Worm (Caenorhabditis elegans) whole organism, L3 larva: ENCODE measurements around the gene pmp-3.

ENCODE experiments used
- ZK546.5 ChIP-seq: sonication (generic microtip); optimal IDR thresholded peaks from 2 replicates; lab custom pipeline; 2017; ENCODE audit warnings: missing biosample characterization, missing genetic modification characterization
- elt-2 ChIP-seq: sonication (generic microtip); optimal IDR thresholded peaks from 2 replicates; lab custom pipeline; 2016; ENCODE audit warnings: missing genetic modification reagents, mild to moderate bottlenecking, missing genetic modification characterization, missing compliant biosample characterization
- jun-1 ChIP-seq: fragments of 150-350 bp; optimal IDR thresholded peaks from 2 replicates; lab custom pipeline; 2014; ENCODE audit warnings: missing biosample characterization, missing genetic modification reagents, missing genetic modification characterization
- nfya-1 ChIP-seq: sonication (generic microtip); optimal IDR thresholded peaks from 2 replicates; lab custom pipeline; 2017; ENCODE audit warnings: missing genetic modification characterization, mild to moderate bottlenecking, missing compliant biosample characterization, antibody characterized with exemption, moderate library complexity; ENCODE audit not compliant: insufficient read depth
- nhr-11 ChIP-seq: fragments of 150-350 bp; optimal IDR thresholded peaks from 2 replicates; lab custom pipeline; 2014; ENCODE audit warnings: missing biosample characterization, missing genetic modification characterization
- nhr-12 ChIP-seq: fragments of 150-350 bp; optimal IDR thresholded peaks from 2 replicates; lab custom pipeline; 2014; ENCODE audit warnings: missing biosample characterization, missing genetic modification characterization
- nhr-237 ChIP-seq: fragments of 150-350 bp; optimal IDR thresholded peaks from 2 replicates; lab custom pipeline; 2014; ENCODE audit warnings: missing biosample characterization, missing genetic modification characterization
- nhr-76 ChIP-seq: fragments of 150-350 bp; sonication (generic microtip); optimal IDR thresholded peaks from 5 replicates; lab custom pipeline; 2014; ENCODE audit warnings: missing biosample characterization, missing genetic modification characterization
- nhr-77 ChIP-seq: fragments of 150-350 bp; optimal IDR thresholded peaks from 2 replicates; lab custom pipeline; 2014; ENCODE audit warnings: missing biosample characterization, missing genetic modification characterization
- pha-4 ChIP-seq: fragments of 150-350 bp; optimal IDR thresholded peaks from 2 replicates; lab custom pipeline; 2014; ENCODE audit warnings: missing biosample characterization, missing genetic modification reagents, missing genetic modification characterization
- skn-1 ChIP-seq: fragments of 150-350 bp; optimal IDR thresholded peaks from 2 replicates; lab custom pipeline; 2014; ENCODE audit warnings: missing biosample characterization, missing genetic modification characterization
- zag-1 ChIP-seq: fragments of 150-350 bp; optimal IDR thresholded peaks from 2 replicates; lab custom pipeline; 2014; ENCODE audit warnings: missing biosample characterization, missing genetic modification characterization

DNA sequence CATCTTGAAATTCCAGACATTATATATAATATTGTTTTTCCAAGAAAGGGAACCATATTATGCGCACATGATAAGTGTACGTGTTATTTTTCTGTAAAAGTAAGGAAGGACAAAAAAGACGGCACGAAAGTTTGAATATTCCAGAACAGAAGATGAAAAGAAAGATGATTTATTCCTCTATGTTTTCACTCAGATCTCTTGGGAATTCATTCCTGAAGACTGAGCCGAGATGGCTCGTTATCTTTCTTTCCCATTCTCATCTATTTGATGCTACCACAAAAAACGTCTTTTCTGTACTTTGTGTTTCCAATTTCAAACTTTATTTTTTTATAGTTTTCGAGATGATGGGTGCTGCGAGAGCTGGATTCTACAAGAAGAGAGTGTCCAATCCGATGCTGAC is 42.8 kb upstream of the pmp-3 start:
- TF ChIP-seq pha-4 = no peak
- TF ChIP-seq elt-2 (tag; lab: Kevin White, UChicago) = no peak
- TF ChIP-seq skn-1 (tag; lab: Kevin White, UChicago) = no peak
- no peak for TF ChIP-seq nhr-77 (tag; lab: Kevin White, UChicago)
- no peak for TF ChIP-seq nhr-237
- no peak for TF ChIP-seq jun-1 (tag; lab: Kevin White, UChicago)
- no peak for TF ChIP-seq nfya-1 (tag; lab: Kevin White, UChicago)
- TF ChIP-seq nhr-11 (tag; lab: Kevin White, UChicago) = no peak
- TF ChIP-seq nhr-76 = no peak
- TF ChIP-seq zag-1 (tag; lab: Kevin White, UChicago) = no peak
- TF ChIP-seq ZK546.5 = no peak
- no peak for TF ChIP-seq nhr-12
